Worm (Caenorhabditis elegans) whole organism, late embryonic: ENCODE data around the gene C36E8.4.

Experiments
- nhr-11 ChIP-seq: fragments of 150-350 bp; optimal IDR thresholded peaks from 2 replicates; lab custom pipeline; 2014; ENCODE audit warnings: missing biosample characterization, missing genetic modification characterization
- zip-5 ChIP-seq: sonication (generic microtip); optimal IDR thresholded peaks from 2 replicates; lab custom pipeline; 2016; ENCODE audit warnings: missing genetic modification characterization, missing compliant biosample characterization

- TF ChIP-seq nhr-11 (tag; lab: Kevin White, UChicago) (no peak), zip-5 (tag; lab: Kevin White, UChicago) (no peak)
Observed at ce11 chrIII:4058643-4059042, 46.5 kb downstream of the C36E8.4 start, which contains the start of gene his-69.
